Fruit fly (Drosophila melanogaster) whole organism, embryonic: ENCODE results near the gene mRpS7.

Source experiments
- Antp ChIP-seq: fragments of 200-800 bp; sonication (Bioruptor generic); optimal IDR thresholded peaks from 3 replicates; lab custom pipeline; 2016; ENCODE audit warnings: missing biosample characterization, missing genetic modification characterization
- Asciz ChIP-seq: fragments of 200-800 bp; sonication (Bioruptor generic); optimal IDR thresholded peaks from 2 replicates; lab custom pipeline; 2017; ENCODE audit warnings: missing biosample characterization, mild to moderate bottlenecking, missing genetic modification characterization, missing genetic modification reagents
- BEAF-32 ChIP-seq: fragments of 200-800 bp; sonication (Bioruptor generic); optimal IDR thresholded peaks from 3 replicates; lab custom pipeline; 2017; ENCODE audit warnings: missing biosample characterization, missing genetic modification characterization, mild to moderate bottlenecking, moderate library complexity, missing genetic modification reagents
- CG11560 ChIP-seq: fragments of 200-800 bp; sonication (Bioruptor generic); IDR thresholded peaks from 3 replicates; pipeline ENCODE4 v1.3.6; 2022; ENCODE audit warnings: missing biosample characterization, missing genetic modification characterization
- CG14441 ChIP-seq: fragments of 200-800 bp; sonication (Bioruptor generic); IDR thresholded peaks from 2 replicates; pipeline ENCODE4 v1.3.6; 2022; ENCODE audit warnings: missing biosample characterization, missing genetic modification characterization
- CG14860 ChIP-seq: fragments of 200-800 bp; sonication (Bioruptor generic); IDR thresholded peaks from 3 replicates; pipeline ENCODE4 v1.3.6; 2022; ENCODE audit warnings: missing biosample characterization, missing genetic modification characterization; ENCODE audit not compliant: partially characterized antibody
- CG1529 ChIP-seq: fragments of 200-800 bp; sonication (Bioruptor generic); optimal IDR thresholded peaks from 3 replicates; lab custom pipeline; 2018; ENCODE audit warnings: missing biosample characterization, missing genetic modification characterization
- CG15514 ChIP-seq: fragments of 200-800 bp; sonication (Bioruptor generic); optimal IDR thresholded peaks from 3 replicates; lab custom pipeline; 2017; ENCODE audit warnings: missing biosample characterization, missing genetic modification characterization, mild to moderate bottlenecking, moderate library complexity, missing genetic modification reagents
- CG1647 ChIP-seq: fragments of 200-800 bp; sonication (Bioruptor generic); optimal IDR thresholded peaks from 3 replicates; lab custom pipeline; 2016; ENCODE audit warnings: missing biosample characterization, missing genetic modification characterization
- CG16779 ChIP-seq: fragments of 200-800 bp; sonication (Bioruptor generic); IDR thresholded peaks from 2 replicates; pipeline ENCODE4 v1.3.6; 2022; ENCODE audit warnings: missing biosample characterization, missing genetic modification characterization
- CG16813 ChIP-seq: fragments of 200-800 bp; sonication (Bioruptor generic); IDR thresholded peaks from 3 replicates; pipeline ENCODE4 v1.3.6; 2022; ENCODE audit warnings: missing biosample characterization, missing genetic modification characterization; ENCODE audit not compliant: partially characterized antibody
- CG18262 ChIP-seq: fragments of 200-800 bp; optimal IDR thresholded peaks from 3 replicates; lab custom pipeline; 2019; ENCODE audit warnings: missing biosample characterization, mild to moderate bottlenecking, missing genetic modification characterization, moderate library complexity
- CG2116 ChIP-seq: fragments of 200-800 bp; sonication (Bioruptor generic); optimal IDR thresholded peaks from 3 replicates; lab custom pipeline; 2018; ENCODE audit warnings: missing biosample characterization, mild to moderate bottlenecking, missing genetic modification characterization
- CG2202 ChIP-seq: fragments of 200-800 bp; sonication (Bioruptor generic); optimal IDR thresholded peaks from 2 replicates; lab custom pipeline; 2018; ENCODE audit warnings: missing biosample characterization, mild to moderate bottlenecking, missing genetic modification characterization
- CG30403 ChIP-seq: fragments of 200-800 bp; sonication (Bioruptor generic); optimal IDR thresholded peaks from 3 replicates; lab custom pipeline; 2016; ENCODE audit warnings: missing biosample characterization, missing genetic modification characterization
- CG31441 ChIP-seq: fragments of 200-800 bp; sonication (Bioruptor generic); IDR thresholded peaks from 2 replicates; pipeline ENCODE4 v1.3.6; 2022; ENCODE audit warnings: missing biosample characterization, missing genetic modification characterization
- CG3847 ChIP-seq: fragments of 200-800 bp; sonication (Bioruptor generic); IDR thresholded peaks from 2 replicates; pipeline ENCODE4 v1.3.6; 2022; ENCODE audit warnings: missing biosample characterization, missing genetic modification characterization
- CG3995 ChIP-seq: fragments of 200-800 bp; sonication (Bioruptor generic); optimal IDR thresholded peaks from 3 replicates; lab custom pipeline; 2016; ENCODE audit warnings: missing biosample characterization, missing genetic modification characterization
- CG42726 ChIP-seq: fragments of 200-800 bp; sonication (Bioruptor generic); IDR thresholded peaks from 2 replicates; pipeline ENCODE4 v1.3.6; 2022; ENCODE audit warnings: missing biosample characterization, missing genetic modification characterization; ENCODE audit not compliant: partially characterized antibody
- CG8290 ChIP-seq, 3 experiments: fragments of 200-800 bp; sonication (Bioruptor generic); optimal IDR thresholded peaks; 2 replicates each; lab custom pipeline; 2016 to 2019; ENCODE audit warnings: missing biosample characterization in 3 of 3, missing genetic modification characterization in 3 of 3, mild to moderate bottlenecking in 2 of 3, moderate library complexity in 1 of 3
- CG9437 ChIP-seq: fragments of 200-800 bp; sonication (Bioruptor generic); optimal IDR thresholded peaks from 2 replicates; lab custom pipeline; 2018; ENCODE audit warnings: missing biosample characterization, mild to moderate bottlenecking, missing genetic modification characterization
- CG9817 ChIP-seq: fragments of 200-800 bp; sonication (Bioruptor generic); optimal IDR thresholded peaks from 2 replicates; lab custom pipeline; 2018; ENCODE audit warnings: missing biosample characterization, mild to moderate bottlenecking, missing genetic modification characterization, moderate library complexity
- CG9876 ChIP-seq: fragments of 200-800 bp; sonication (Bioruptor generic); optimal IDR thresholded peaks from 2 replicates; lab custom pipeline; 2016; ENCODE audit warnings: missing biosample characterization, missing genetic modification characterization
- Doc2 ChIP-seq: fragments of 200-800 bp; sonication (Bioruptor generic); IDR thresholded peaks from 2 replicates; pipeline ENCODE4 v1.3.6; 2022; ENCODE audit warnings: missing biosample characterization, missing genetic modification characterization
- Drgx ChIP-seq: fragments of 200-800 bp; sonication (Bioruptor generic); IDR thresholded peaks from 2 replicates; pipeline ENCODE4 v1.3.6; 2022; ENCODE audit warnings: missing biosample characterization, missing genetic modification characterization
- Fer1 ChIP-seq: fragments of 200-800 bp; sonication (Bioruptor generic); optimal IDR thresholded peaks from 2 replicates; lab custom pipeline; 2017; ENCODE audit warnings: missing biosample characterization, mild to moderate bottlenecking, missing genetic modification characterization
- HLH4C ChIP-seq: fragments of 200-800 bp; sonication (Bioruptor generic); IDR thresholded peaks from 3 replicates; pipeline ENCODE4 v1.3.6; 2022; ENCODE audit warnings: missing biosample characterization, missing genetic modification characterization; ENCODE audit not compliant: partially characterized antibody
- MESR4 ChIP-seq: fragments of 200-800 bp; sonication (Bioruptor generic); optimal IDR thresholded peaks from 2 replicates; lab custom pipeline; 2018; ENCODE audit warnings: missing biosample characterization, mild to moderate bottlenecking, missing genetic modification characterization, moderate library complexity
- Nf-YA ChIP-seq: fragments of 200-800 bp; sonication (Bioruptor generic); IDR thresholded peaks from 2 replicates; pipeline ENCODE4 v1.3.6; 2022; ENCODE audit warnings: missing biosample characterization, missing genetic modification characterization
- Nf-YB ChIP-seq: fragments of 200-800 bp; sonication (Bioruptor generic); optimal IDR thresholded peaks from 3 replicates; lab custom pipeline; 2019; ENCODE audit warnings: missing biosample characterization, mild to moderate bottlenecking, missing genetic modification characterization, moderate library complexity
- Scr ChIP-seq: fragments of 200-800 bp; sonication (Bioruptor generic); IDR thresholded peaks from 2 replicates; pipeline ENCODE4 v1.3.6; 2022; ENCODE audit warnings: missing biosample characterization, missing genetic modification characterization; ENCODE audit not compliant: partially characterized antibody
- YL-1 ChIP-seq: fragments of 200-800 bp; sonication (Bioruptor generic); optimal IDR thresholded peaks from 3 replicates; lab custom pipeline; 2017; ENCODE audit warnings: missing biosample characterization, mild to moderate bottlenecking, missing genetic modification characterization
- caup ChIP-seq: fragments of 200-800 bp; sonication (Bioruptor generic); optimal IDR thresholded peaks from 3 replicates; lab custom pipeline; 2017; ENCODE audit warnings: missing biosample characterization, mild to moderate bottlenecking, missing genetic modification characterization, moderate library complexity; ENCODE audit not compliant: severe bottlenecking
- corto ChIP-seq: fragments of 200-800 bp; sonication (Bioruptor generic); optimal IDR thresholded peaks from 2 replicates; lab custom pipeline; 2016; ENCODE audit warnings: missing biosample characterization, mild to moderate bottlenecking, missing genetic modification characterization, moderate library complexity
- eve ChIP-seq, 2 experiments: fragments of >200 bp; optimal IDR thresholded peaks; 2 replicates each; lab custom pipeline; 2017; ENCODE audit warnings: missing biosample characterization in 2 of 2, missing genetic modification characterization in 2 of 2
- gce ChIP-seq: fragments of 200-800 bp; sonication (Bioruptor generic); IDR thresholded peaks from 3 replicates; pipeline ENCODE4 v1.3.6; 2022; ENCODE audit warnings: missing biosample characterization, missing genetic modification characterization
- nmo ChIP-seq: fragments of 200-800 bp; sonication (Bioruptor generic); optimal IDR thresholded peaks from 2 replicates; lab custom pipeline; 2018; ENCODE audit warnings: missing biosample characterization, mild to moderate bottlenecking, missing genetic modification characterization, moderate library complexity
- pfk ChIP-seq: fragments of 200-800 bp; sonication (Bioruptor generic); optimal IDR thresholded peaks from 2 replicates; lab custom pipeline; 2018; ENCODE audit warnings: missing biosample characterization, mild to moderate bottlenecking, missing genetic modification characterization, moderate library complexity
- pzg ChIP-seq: fragments of 200-800 bp; sonication (Bioruptor generic); optimal IDR thresholded peaks from 3 replicates; lab custom pipeline; 2018; ENCODE audit warnings: missing biosample characterization, mild to moderate bottlenecking, missing genetic modification characterization, moderate library complexity
- row ChIP-seq: fragments of 200-800 bp; sonication (Bioruptor generic); IDR thresholded peaks from 3 replicates; pipeline ENCODE4 v1.3.6; 2022; ENCODE audit warnings: missing biosample characterization, missing genetic modification characterization
- sc ChIP-seq, 3 experiments: fragments of >200 bp in 2 of 3; fragments of 200-800 bp in 1 of 3; sonication (Bioruptor generic) in 1 of 3; optimal IDR thresholded peaks; 2 replicates in 2 of 3; 3 replicates in 1 of 3; lab custom pipeline; 2017; ENCODE audit warnings: mild to moderate bottlenecking in 1 of 3, missing biosample characterization in 1 of 3, missing genetic modification characterization in 1 of 3, missing genetic modification reagents in 1 of 3
- shn ChIP-seq: fragments of 200-800 bp; sonication (Bioruptor generic); optimal IDR thresholded peaks from 3 replicates; lab custom pipeline; 2016; ENCODE audit warnings: missing biosample characterization, missing genetic modification characterization
- so ChIP-seq: fragments of 200-800 bp; sonication (Bioruptor generic); IDR thresholded peaks from 3 replicates; pipeline ENCODE4 v1.3.6; 2022; ENCODE audit warnings: missing biosample characterization, missing genetic modification characterization
- tll ChIP-seq, 2 experiments: fragments of 200-800 bp in 1 of 2; fragments of >200 bp in 1 of 2; sonication (Bioruptor generic) in 1 of 2; optimal IDR thresholded peaks; 2 replicates each; lab custom pipeline; 2017 to 2019; ENCODE audit warnings: missing biosample characterization in 2 of 2, missing genetic modification characterization in 2 of 2, mild to moderate bottlenecking in 1 of 2, moderate library complexity in 1 of 2
- vvl ChIP-seq: fragments of 200-800 bp; sonication (Bioruptor generic); IDR thresholded peaks from 2 replicates; pipeline ENCODE4 v1.3.6; 2022; ENCODE audit warnings: missing biosample characterization, missing genetic modification characterization
- zf30C ChIP-seq: fragments of 200-800 bp; sonication (Bioruptor generic); optimal IDR thresholded peaks from 3 replicates; lab custom pipeline; 2018; ENCODE audit warnings: missing biosample characterization, mild to moderate bottlenecking, missing genetic modification characterization

The mRpS7 gene

dm6 chr2L:10395642-10396487, 9.4 kb downstream of the mRpS7 start, which contains the start of gene Mdh1 (continued):
- no peak for TF ChIP-seq pfk (GFP tag; lab: Kevin White, UChicago)
- TF ChIP-seq nmo (GFP tag; lab: Kevin White, UChicago): no peak
- TF ChIP-seq CG9817 (tag; lab: Kevin White, UChicago): no peak
- peak; percentile 97 for TF ChIP-seq CG31441 (GFP tag; lab: Robert Waterston, UW)
- peak; percentile 6 for TF ChIP-seq Nf-YB (GFP tag; lab: Kevin White, UChicago)
- peak; percentile 35 for TF ChIP-seq pzg
- 0 out of 2 replicates have a peak, but pooled peaks have one; percentile 35 for TF ChIP-seq Scr
- no peak for TF ChIP-seq CG1529 (GFP tag; lab: Kevin White, UChicago)
- no peak for TF ChIP-seq CG16779 (GFP tag; lab: Robert Waterston, UW)
- TF ChIP-seq CG11560: peak; percentile 97
- TF ChIP-seq corto (GFP tag; lab: Kevin White, UChicago): peak; percentile 34

dm6 chr2L:10396488-10396824, 10.0 kb downstream of the mRpS7 start, which contains the start of gene Cnot4:
Cnot4 (plus strand) TSS chr2L:10396716.
- TF ChIP-seq sc (optimal IDR thresholded peaks at IDR 0.05; lab: Kevin White, UChicago) (no peak), sc (GFP tag; optimal IDR thresholded peaks at IDR 0.05; lab: Kevin White, UChicago) (no peak), CG42726 (0 out of 2 replicates have a peak, but pooled peaks have one; percentile 12), Doc2 (GFP tag; lab: Robert Waterston, UW) (no peak), BEAF-32 (peak; percentile 69), HLH4C (GFP tag; lab: Robert Waterston, UW) (no peak), caup (GFP tag; lab: Kevin White, UChicago) (no peak), CG3847 (GFP tag; lab: Robert Waterston, UW) (no peak), gce (GFP tag; lab: Robert Waterston, UW) (no peak), tll (GFP tag; optimal IDR thresholded peaks at IDR 0.05; lab: Kevin White, UChicago) (no peak), CG16813 (GFP tag; lab: Robert Waterston, UW) (peak; percentile 46; the same call in 1 of the 3 replicates), CG30403 (GFP tag; lab: Kevin White, UChicago) (no peak), YL-1 (GFP tag; lab: Kevin White, UChicago) (no peak), eve (GFP tag; optimal IDR thresholded peaks at IDR 0.05; lab: Kevin White, UChicago) (no peak), CG18262 (tag; lab: Kevin White, UChicago) (peak; percentile 30), CG14860 (GFP tag; lab: Robert Waterston, UW) (no peak), Asciz (GFP tag; lab: Kevin White, UChicago) (no peak), CG15514 (peak; percentile 25), nmo (GFP tag; lab: Kevin White, UChicago) (peak; percentile 62), Nf-YA (no peak), CG9876 (GFP tag; lab: Kevin White, UChicago) (no peak), CG1647 (GFP tag; lab: Kevin White, UChicago) (no peak), MESR4 (GFP tag; lab: Kevin White, UChicago) (no peak), CG8290 (GFP tag; optimal IDR thresholded peaks at IDR 0.05; lab: Kevin White, UChicago) (peak; percentile 10), CG8290 (tag; optimal IDR thresholded peaks at IDR 0.05; lab: Kevin White, UChicago) (no peak), CG9437 (GFP tag; lab: Kevin White, UChicago) (peak; percentile 35), shn (no peak), so (GFP tag; lab: Robert Waterston, UW) (no peak), CG3995 (GFP tag; lab: Kevin White, UChicago) (peak; percentile 96), CG2116 (GFP tag; lab: Kevin White, UChicago) (peak; percentile 97), zf30C (no peak), row (GFP tag; lab: Robert Waterston, UW) (peak; percentile 71), CG14441 (no peak), vvl (GFP tag; lab: Robert Waterston, UW) (peak; percentile 14; the same call in 1 of the 2 replicates), Fer1 (GFP tag; lab: Kevin White, UChicago) (no peak), CG2202 (tag; lab: Kevin White, UChicago) (no peak), Antp (no peak), Drgx (GFP tag; lab: Robert Waterston, UW) (no peak)
